Worm (Caenorhabditis elegans) whole organism, L1 larva: ENCODE data around the gene M01F1.8.

Experiments
- C04F5.9 ChIP-seq: sonication (generic microtip); optimal IDR thresholded peaks from 2 replicates; lab custom pipeline; 2016; ENCODE audit warnings: missing genetic modification characterization, missing compliant biosample characterization
- C34B4.2 ChIP-seq: sonication (generic microtip); optimal IDR thresholded peaks from 2 replicates; lab custom pipeline; 2017; ENCODE audit warnings: mild to moderate bottlenecking, missing genetic modification characterization, missing compliant biosample characterization
- Y116A8C.19 ChIP-seq: sonication (generic microtip); optimal IDR thresholded peaks from 2 replicates; lab custom pipeline; 2016; ENCODE audit warnings: missing compliant biosample characterization, missing genetic modification characterization, borderline replicate concordance
- aha-1 ChIP-seq: fragments of 150-350 bp; optimal IDR thresholded peaks from 2 replicates; lab custom pipeline; 2014; ENCODE audit warnings: missing biosample characterization, missing genetic modification characterization
- aly-2 ChIP-seq: fragments of 150-350 bp; optimal IDR thresholded peaks from 2 replicates; lab custom pipeline; 2014; ENCODE audit warnings: missing biosample characterization, missing genetic modification characterization
- blmp-1 ChIP-seq: fragments of 150-350 bp; optimal IDR thresholded peaks from 2 replicates; lab custom pipeline; 2014; ENCODE audit warnings: missing biosample characterization, missing genetic modification characterization
- ces-1 ChIP-seq: fragments of 150-350 bp; optimal IDR thresholded peaks from 2 replicates; lab custom pipeline; 2014; ENCODE audit warnings: missing biosample characterization, missing genetic modification reagents, missing genetic modification characterization
- dpl-1 ChIP-seq, 3 experiments: fragments of 150-350 bp in 2 of 3; sonication (generic microtip) in 1 of 3; optimal IDR thresholded peaks; 2 replicates each; lab custom pipeline; 2014 to 2017; ENCODE audit warnings: missing biosample characterization in 3 of 3, missing genetic modification characterization in 3 of 3, missing genetic modification reagents in 3 of 3
- egl-13 ChIP-seq: sonication (generic microtip); optimal IDR thresholded peaks from 2 replicates; lab custom pipeline; 2016; ENCODE audit warnings: missing genotype, missing genetic modification reagents, missing genetic modification characterization, missing compliant biosample characterization
- elt-2 ChIP-seq: sonication (generic microtip); optimal IDR thresholded peaks from 2 replicates; lab custom pipeline; 2016; ENCODE audit warnings: missing genetic modification characterization, mild to moderate bottlenecking, inconsistent platforms, missing compliant biosample characterization, missing genetic modification reagents
- elt-3 ChIP-seq, 6 experiments: fragments of 150-350 bp in 1 of 6; sonication (generic microtip); optimal IDR thresholded peaks; 2 replicates each; lab custom pipeline; 2017 to 2018; ENCODE audit warnings: missing biosample characterization in 6 of 6, missing genetic modification characterization in 6 of 6, inconsistent platforms in 1 of 6
- ets-5 ChIP-seq: fragments of 200-800 bp; sonication (Bioruptor generic); IDR thresholded peaks from 2 replicates; pipeline ENCODE4 v1.3.6; 2022; ENCODE audit warnings: missing genetic modification characterization, missing compliant biosample characterization
- fkh-10 ChIP-seq: sonication (generic microtip); optimal IDR thresholded peaks from 2 replicates; lab custom pipeline; 2017; ENCODE audit warnings: missing biosample characterization, missing genetic modification reagents, missing genetic modification characterization
- fkh-4 ChIP-seq: sonication (generic microtip); optimal IDR thresholded peaks from 2 replicates; lab custom pipeline; 2016; ENCODE audit warnings: missing compliant biosample characterization, missing genetic modification characterization, borderline replicate concordance
- fkh-8 ChIP-seq: sonication (generic microtip); optimal IDR thresholded peaks from 2 replicates; lab custom pipeline; 2016; ENCODE audit warnings: mild to moderate bottlenecking, missing genetic modification characterization, missing compliant biosample characterization
- fos-1 ChIP-seq: fragments of 150-350 bp; optimal IDR thresholded peaks from 2 replicates; lab custom pipeline; 2014; ENCODE audit warnings: missing biosample characterization, missing genetic modification characterization
- hlh-17 ChIP-seq: fragments of 200-800 bp; sonication (Bioruptor generic); optimal IDR thresholded peaks from 2 replicates; lab custom pipeline; 2018; ENCODE audit warnings: missing genetic modification characterization, mild to moderate bottlenecking, missing compliant biosample characterization, moderate library complexity, borderline replicate concordance
- isw-1 ChIP-seq: fragments of 200-800 bp; sonication (Bioruptor generic); IDR thresholded peaks from 2 replicates; pipeline ENCODE4 v1.3.6; 2022; ENCODE audit warnings: missing genetic modification characterization, missing compliant biosample characterization
- jun-1 ChIP-seq: fragments of 150-350 bp; optimal IDR thresholded peaks from 2 replicates; lab custom pipeline; 2014; ENCODE audit warnings: missing biosample characterization, missing genetic modification reagents, missing genetic modification characterization
- lin-14 ChIP-seq: fragments of 200-800 bp; sonication (Bioruptor generic); optimal IDR thresholded peaks from 2 replicates; lab custom pipeline; 2018; ENCODE audit warnings: mild to moderate bottlenecking, missing genetic modification characterization, moderate library complexity, missing compliant biosample characterization
- lin-15B ChIP-seq: fragments of 150-350 bp; sonication (generic microtip); optimal IDR thresholded peaks from 3 replicates; lab custom pipeline; 2014; ENCODE audit warnings: missing biosample characterization, missing genetic modification characterization
- lin-39 ChIP-seq: fragments of 150-350 bp; optimal IDR thresholded peaks from 2 replicates; lab custom pipeline; 2014; ENCODE audit warnings: missing biosample characterization, missing genetic modification reagents, missing genetic modification characterization
- lir-3 ChIP-seq: sonication (generic microtip); optimal IDR thresholded peaks from 2 replicates; lab custom pipeline; 2016; ENCODE audit warnings: mild to moderate bottlenecking, missing genetic modification characterization, moderate library complexity, missing compliant biosample characterization; ENCODE audit not compliant: poor library complexity
- lsy-2 ChIP-seq, 2 experiments: fragments of 150-350 bp; optimal IDR thresholded peaks; 2 replicates each; lab custom pipeline; 2014; ENCODE audit warnings: missing biosample characterization in 2 of 2, missing genetic modification characterization in 2 of 2
- mef-2 ChIP-seq: fragments of 150-350 bp; optimal IDR thresholded peaks from 2 replicates; lab custom pipeline; 2014; ENCODE audit warnings: missing biosample characterization, missing genetic modification characterization
- mep-1 ChIP-seq: fragments of 150-350 bp; optimal IDR thresholded peaks from 2 replicates; lab custom pipeline; 2014; ENCODE audit warnings: missing biosample characterization, missing genetic modification characterization
- nhr-20 ChIP-seq: sonication (generic microtip); optimal IDR thresholded peaks from 2 replicates; lab custom pipeline; 2016; ENCODE audit warnings: mild to moderate bottlenecking, missing genetic modification characterization, missing compliant biosample characterization
- nhr-76 ChIP-seq: sonication (generic microtip); optimal IDR thresholded peaks from 2 replicates; lab custom pipeline; 2017; ENCODE audit warnings: missing biosample characterization, missing genetic modification characterization
- nhr-85 ChIP-seq: sonication (generic microtip); peaks from one replicate; lab custom pipeline; 2016; ENCODE audit warnings: missing genetic modification characterization, inconsistent platforms, missing compliant biosample characterization
- nhr-90 ChIP-seq: sonication (generic microtip); optimal IDR thresholded peaks from 2 replicates; lab custom pipeline; 2016; ENCODE audit warnings: mild to moderate bottlenecking, missing genetic modification characterization, missing compliant biosample characterization; ENCODE audit not compliant: poor library complexity
- rnt-1 ChIP-seq: sonication (generic microtip); optimal IDR thresholded peaks from 2 replicates; lab custom pipeline; 2016; ENCODE audit warnings: mild to moderate bottlenecking, missing genetic modification characterization, moderate library complexity, missing compliant biosample characterization
- skn-1 ChIP-seq: fragments of 150-350 bp; optimal IDR thresholded peaks from 2 replicates; lab custom pipeline; 2014; ENCODE audit warnings: missing biosample characterization, missing genetic modification characterization
- snpc-4 ChIP-seq: fragments of 150-350 bp; optimal IDR thresholded peaks from 2 replicates; lab custom pipeline; 2014; ENCODE audit warnings: missing biosample characterization, missing genetic modification characterization
- snu-23 ChIP-seq: sonication (generic microtip); optimal IDR thresholded peaks from 2 replicates; lab custom pipeline; 2016; ENCODE audit warnings: missing genetic modification characterization, missing compliant biosample characterization
- sox-4 ChIP-seq: sonication (generic microtip); optimal IDR thresholded peaks from 2 replicates; lab custom pipeline; 2016; ENCODE audit warnings: missing genetic modification characterization, missing compliant biosample characterization
- sup-37 ChIP-seq: fragments of 200-800 bp; sonication (Bioruptor generic); optimal IDR thresholded peaks from 2 replicates; lab custom pipeline; 2018; ENCODE audit warnings: mild to moderate bottlenecking, missing genetic modification characterization, missing compliant biosample characterization
- swsn-7 ChIP-seq: sonication (generic microtip); optimal IDR thresholded peaks from 2 replicates; lab custom pipeline; 2016; ENCODE audit warnings: missing genetic modification characterization, missing compliant biosample characterization
- tbx-2 ChIP-seq: sonication (generic microtip); optimal IDR thresholded peaks from 2 replicates; lab custom pipeline; 2016; ENCODE audit warnings: missing genetic modification characterization, missing compliant biosample characterization
- unc-130 ChIP-seq: fragments of 150-350 bp; optimal IDR thresholded peaks from 2 replicates; lab custom pipeline; 2017; ENCODE audit warnings: missing biosample characterization, missing genetic modification characterization, inconsistent platforms
- unc-62 ChIP-seq: fragments of 150-350 bp; optimal IDR thresholded peaks from 2 replicates; lab custom pipeline; 2014; ENCODE audit warnings: missing biosample characterization, missing genetic modification reagents, missing genetic modification characterization
- unc-86 ChIP-seq: sonication (generic microtip); optimal IDR thresholded peaks from 2 replicates; lab custom pipeline; 2016; ENCODE audit warnings: missing genetic modification characterization, missing compliant biosample characterization
- vab-15 ChIP-seq: sonication (generic microtip); optimal IDR thresholded peaks from 2 replicates; lab custom pipeline; 2017; ENCODE audit warnings: missing genotype, mild to moderate bottlenecking, missing genetic modification characterization, missing compliant biosample characterization
- zag-1 ChIP-seq: fragments of 150-350 bp; optimal IDR thresholded peaks from 2 replicates; lab custom pipeline; 2014; ENCODE audit warnings: missing biosample characterization, missing genetic modification characterization
- ztf-11 ChIP-seq, 2 experiments: sonication (generic microtip); optimal IDR thresholded peaks; 2 replicates each; lab custom pipeline; 2016 to 2017; ENCODE audit warnings: missing genetic modification characterization in 2 of 2, missing biosample characterization in 1 of 2, missing compliant biosample characterization in 1 of 2
- ztf-4 ChIP-seq: fragments of 150-350 bp; optimal IDR thresholded peaks from 2 replicates; lab custom pipeline; 2014; ENCODE audit warnings: missing biosample characterization, missing genetic modification characterization

M01F1.8 gene

DNA sequence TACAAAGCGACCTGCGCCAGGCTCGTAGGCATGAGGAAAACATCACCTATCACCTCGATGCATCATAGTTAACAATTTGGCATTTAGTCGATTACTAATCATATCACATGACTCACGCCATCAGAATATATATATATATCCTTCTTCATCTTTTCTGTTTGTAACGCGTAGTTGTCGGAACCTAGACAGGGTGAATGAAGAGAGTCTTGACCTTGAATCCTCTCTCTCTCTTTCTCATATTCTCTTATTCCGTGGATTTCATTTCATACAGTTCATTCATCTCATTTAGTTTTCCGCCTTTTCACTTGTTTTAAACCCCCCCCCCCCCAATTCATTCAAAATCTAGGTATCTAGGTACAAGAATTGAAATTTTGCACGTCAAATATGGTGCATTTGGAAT is 22.1 kb downstream of the M01F1.8 start:
- TF ChIP-seq mef-2 (tag; lab: Kevin White, UChicago): no peak
- TF ChIP-seq nhr-90 (tag; lab: Kevin White, UChicago): peak; percentile 47
- peak; percentile 13 for TF ChIP-seq nhr-20 (tag; lab: Kevin White, UChicago)
- TF ChIP-seq elt-3 (tag; optimal IDR thresholded peaks at IDR 0.05; lab: Kevin White, UChicago): peak in 1 of 6 experiments; percentile 46
- peak; percentile 1 for TF ChIP-seq unc-130 (tag; lab: Kevin White, UChicago)
- peak; percentile 54 for TF ChIP-seq mep-1 (tag; lab: Kevin White, UChicago)
- peak; percentile 16 for TF ChIP-seq snu-23 (GFP tag; lab: Kevin White, UChicago)
- peak; percentile 89 for TF ChIP-seq blmp-1 (tag; lab: Kevin White, UChicago)
- TF ChIP-seq nhr-85: peak; percentile 63
- peak; percentile 60 for TF ChIP-seq lin-14 (GFP tag; lab: Kevin White, UChicago)
- no peak for TF ChIP-seq skn-1 (tag; lab: Kevin White, UChicago)

DNA sequence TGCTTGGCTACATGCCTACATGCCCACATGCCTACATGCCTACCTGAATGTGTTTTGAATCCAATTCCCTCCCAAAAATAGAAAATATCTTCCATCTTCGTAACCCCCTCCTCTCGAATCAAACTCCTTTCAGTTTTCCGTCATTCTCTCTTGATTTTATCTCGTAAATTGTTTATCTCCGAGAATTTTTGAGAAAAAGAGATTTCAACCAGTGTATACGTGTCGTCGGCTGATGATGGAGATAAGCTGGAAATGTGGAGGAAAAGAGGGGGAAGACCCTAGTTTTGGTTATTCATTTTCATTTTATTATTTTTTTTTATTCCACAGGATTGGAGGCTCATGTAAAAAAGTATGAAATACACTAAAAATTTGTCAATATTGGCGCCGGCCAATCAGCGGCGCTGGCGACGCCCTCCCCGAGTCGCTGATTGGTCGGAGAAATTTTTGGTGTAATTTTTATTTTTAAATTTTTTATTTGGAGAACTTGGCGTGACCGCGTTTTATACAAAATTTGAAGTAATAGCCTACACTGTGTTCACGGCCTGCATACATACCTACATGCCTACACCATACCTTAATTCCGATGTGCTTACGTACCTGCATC is 23.5 kb downstream of the M01F1.8 start:
- TF ChIP-seq rnt-1 (tag; lab: Kevin White, UChicago) (peak; percentile 0), fkh-10 (no peak), zag-1 (tag; lab: Kevin White, UChicago) (no peak), skn-1 (tag; lab: Kevin White, UChicago) (no peak), lin-14 (GFP tag; lab: Kevin White, UChicago) (peak; percentile 26), blmp-1 (tag; lab: Kevin White, UChicago) (peak; percentile 50), lin-39 (no peak), nhr-85 (peak; percentile 31), nhr-20 (tag; lab: Kevin White, UChicago) (no peak), nhr-76 (no peak)

DNA sequence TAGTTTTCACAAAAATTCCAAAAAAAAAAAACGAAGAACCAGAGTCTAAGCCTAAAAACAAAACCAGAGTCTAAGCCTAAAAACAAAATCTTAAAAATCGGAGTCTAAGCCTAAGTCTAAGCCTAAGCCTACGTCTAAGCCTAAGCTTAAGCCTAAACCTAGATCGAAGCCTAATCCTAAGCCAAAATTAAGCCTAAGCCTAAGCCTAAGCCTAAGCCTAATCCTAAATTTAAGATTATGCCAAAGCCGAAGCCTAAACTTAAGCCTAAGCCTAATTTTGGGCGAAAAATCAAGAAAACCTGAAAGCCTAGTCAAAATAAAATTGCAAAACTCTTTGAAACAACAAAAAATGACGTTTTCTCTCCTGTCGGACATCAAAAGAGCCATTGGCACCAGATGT is 25.0 kb downstream of the M01F1.8 start:
- TF ChIP-seq aha-1 (tag; lab: Kevin White, UChicago): no peak

DNA sequence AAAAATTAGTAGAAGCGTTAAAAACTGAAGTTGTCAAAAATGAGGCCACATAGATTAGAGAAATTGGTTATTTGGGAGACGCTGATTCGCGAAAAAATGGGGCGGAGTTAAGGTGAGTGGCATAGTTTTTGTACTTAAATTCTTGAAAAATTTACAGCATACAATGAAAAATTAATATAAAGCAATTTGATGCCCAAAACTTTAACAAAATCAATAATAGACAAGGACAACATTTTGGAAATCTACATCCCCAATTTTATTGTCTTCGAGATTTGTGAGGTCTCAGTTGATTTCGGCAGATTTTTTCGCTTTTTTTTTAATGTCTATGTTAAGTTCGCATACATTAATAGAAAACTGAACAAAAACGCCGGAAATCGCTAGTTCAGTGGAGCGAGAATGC is 26.1 kb downstream of the M01F1.8 start:
- TF ChIP-seq egl-13 (tag; lab: Kevin White, UChicago) (peak; percentile 65), ztf-11 (tag; optimal IDR thresholded peaks at IDR 0.05; lab: Kevin White, UChicago) (peak in 1 of 2 experiments; percentile 86), sup-37 (no peak), hlh-17 (GFP tag; lab: Kevin White, UChicago) (no peak), swsn-7 (peak; percentile 40), lsy-2 (tag; optimal IDR thresholded peaks at IDR 0.05; lab: Kevin White, UChicago) (peak in 1 of 2 experiments; percentile 50), fkh-8 (tag; lab: Kevin White, UChicago) (peak; percentile 75), snpc-4 (tag; lab: Kevin White, UChicago) (no peak), nhr-90 (tag; lab: Kevin White, UChicago) (peak; percentile 86), elt-2 (tag; lab: Kevin White, UChicago) (peak; percentile 21), aly-2 (tag; lab: Kevin White, UChicago) (peak; percentile 1), ztf-4 (tag; lab: Kevin White, UChicago) (no peak), tbx-2 (tag; lab: Kevin White, UChicago) (peak; percentile 73), C34B4.2 (tag; lab: Kevin White, UChicago) (no peak), mef-2 (tag; lab: Kevin White, UChicago) (no peak), Y116A8C.19 (tag; lab: Kevin White, UChicago) (peak; percentile 77), skn-1 (tag; lab: Kevin White, UChicago) (no peak), nhr-76 (no peak), unc-86 (tag; lab: Kevin White, UChicago) (peak; percentile 54), C04F5.9 (peak; percentile 27), ets-5 (GFP tag; lab: Robert Waterston, UW) (no peak), isw-1 (peak; percentile 78), vab-15 (tag; lab: Kevin White, UChicago) (peak; percentile 11), ces-1 (GFP tag; lab: Kevin White, UChicago) (no peak), dpl-1 (GFP tag; optimal IDR thresholded peaks at IDR 0.05; lab: Kevin White, UChicago) (no peak), nhr-20 (tag; lab: Kevin White, UChicago) (peak; percentile 59), unc-62 (GFP tag; lab: Kevin White, UChicago) (no peak), lin-15B (tag; lab: Kevin White, UChicago) (no peak), mep-1 (tag; lab: Kevin White, UChicago) (no peak), jun-1 (tag; lab: Kevin White, UChicago) (no peak), fos-1 (tag; lab: Kevin White, UChicago) (no peak), lir-3 (tag; lab: Kevin White, UChicago) (peak; percentile 82), sox-4 (tag; lab: Kevin White, UChicago) (peak; percentile 76), fkh-4 (tag; lab: Kevin White, UChicago) (peak; percentile 78)
